Worm (Caenorhabditis elegans) whole organism, L4/young adult: ENCODE results near the gene vit-3.

Experiments
- W03F9.2 ChIP-seq: fragments of 150-350 bp; optimal IDR thresholded peaks from 2 replicates; lab custom pipeline; 2014; ENCODE audit warnings: missing biosample characterization, missing genetic modification characterization
- him-1 ChIP-seq: sonication (generic microtip); optimal IDR thresholded peaks from 2 replicates; lab custom pipeline; 2016; ENCODE audit warnings: missing genotype, missing genetic modification reagents, missing genetic modification characterization, missing compliant biosample characterization

DNA sequence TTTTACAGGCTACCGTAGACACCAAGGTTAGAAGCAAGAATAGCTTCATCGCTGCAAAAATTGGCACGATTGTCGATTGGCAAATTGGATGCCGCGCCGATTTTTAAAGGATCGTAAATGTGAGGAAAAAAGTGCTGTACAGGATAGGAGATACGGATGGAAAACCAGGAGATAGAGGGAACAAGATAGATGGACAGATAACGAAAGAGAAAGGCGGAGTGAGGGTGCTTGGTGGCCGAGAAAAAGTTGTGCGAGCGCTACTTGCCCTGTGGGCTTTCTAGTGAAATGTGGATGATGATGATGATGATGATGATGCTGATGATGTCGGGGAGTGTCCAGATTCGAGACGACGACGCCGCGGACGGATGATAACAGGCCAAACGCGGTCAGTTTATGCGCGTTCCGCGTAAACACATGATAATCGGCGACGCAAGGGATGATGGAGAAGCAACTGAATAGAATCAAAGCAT lies 24.0 kb upstream of the vit-3 start, which contains the start of gene T27A10.6:
- no peak for TF ChIP-seq him-1 (tag; lab: Kevin White, UChicago)
- TF ChIP-seq W03F9.2 (tag; lab: Kevin White, UChicago): no peak
